Worm (Caenorhabditis elegans) whole organism, young adult: Measurements from ENCODE around the gene rpn-3.

ENCODE experiments used
- F22D6.2 ChIP-seq: sonication (generic microtip); optimal IDR thresholded peaks from 2 replicates; lab custom pipeline; 2016; ENCODE audit warnings: mild to moderate bottlenecking, missing genetic modification characterization, missing compliant biosample characterization
- F52B5.7 ChIP-seq: sonication (generic microtip); optimal IDR thresholded peaks from 2 replicates; lab custom pipeline; 2016; ENCODE audit warnings: mild to moderate bottlenecking, missing genetic modification characterization, missing compliant biosample characterization
- Y79H2A.3 ChIP-seq: fragments of 200-800 bp; sonication (Bioruptor generic); conservative IDR thresholded peaks from 2 replicates; pipeline ENCODE4 v1.3.6; 2022; ENCODE audit warnings: missing genetic modification reagents, missing genetic modification characterization, missing compliant biosample characterization
- ceh-27 ChIP-seq: fragments of 200-800 bp; sonication (Bioruptor generic); optimal IDR thresholded peaks from 2 replicates; lab custom pipeline; 2018; ENCODE audit warnings: mild to moderate bottlenecking, missing genetic modification characterization, moderate library complexity, missing compliant biosample characterization
- nfya-2 ChIP-seq: fragments of 200-800 bp; sonication (Bioruptor generic); IDR thresholded peaks from 2 replicates; pipeline ENCODE4 v1.3.6; 2022; ENCODE audit warnings: missing genetic modification reagents, missing genetic modification characterization, missing compliant biosample characterization
- nhr-179 ChIP-seq: sonication (generic microtip); optimal IDR thresholded peaks from 2 replicates; lab custom pipeline; 2016; ENCODE audit warnings: mild to moderate bottlenecking, missing genetic modification characterization, missing compliant biosample characterization
- repo-1 ChIP-seq: sonication (generic microtip); optimal IDR thresholded peaks from 2 replicates; lab custom pipeline; 2017; ENCODE audit warnings: mild to moderate bottlenecking, missing genetic modification characterization, missing compliant biosample characterization
- sdz-38 ChIP-seq: sonication (generic microtip); optimal IDR thresholded peaks from 2 replicates; lab custom pipeline; 2016; ENCODE audit warnings: missing genotype, missing genetic modification characterization, missing compliant biosample characterization
- unc-62 ChIP-seq: fragments of 150-350 bp; optimal IDR thresholded peaks from 2 replicates; lab custom pipeline; 2014; ENCODE audit warnings: missing biosample characterization, missing genetic modification reagents, missing genetic modification characterization

ce11 chrIII:8450494-8450893 is 3.3 kb downstream of the rpn-3 start:
- no peak for TF ChIP-seq sdz-38 (tag; lab: Kevin White, UChicago)
- TF ChIP-seq unc-62 = no peak
- no peak for TF ChIP-seq F22D6.2 (tag; lab: Kevin White, UChicago)
- TF ChIP-seq repo-1 = peak; percentile 39
- TF ChIP-seq nhr-179 (tag; lab: Kevin White, UChicago) = no peak
- TF ChIP-seq nfya-2 (GFP tag; lab: Robert Waterston, UW) = no peak
- no peak for TF ChIP-seq ceh-27 (GFP tag; lab: Kevin White, UChicago)
- no peak; the same call in 1 of the 2 replicates for TF ChIP-seq Y79H2A.3 (GFP tag; lab: Robert Waterston, UW)
- TF ChIP-seq F52B5.7 (tag; lab: Kevin White, UChicago) = no peak
